Fruit fly (Drosophila melanogaster) whole organism, embryonic: Measurements from ENCODE around the gene CG13449.

ENCODE experiments used
- Bgb ChIP-seq: fragments of 200-800 bp; sonication (Bioruptor generic); IDR thresholded peaks from 2 replicates; pipeline ENCODE4 v1.3.6; 2022; ENCODE audit warnings: missing biosample characterization, missing genetic modification characterization; ENCODE audit not compliant: partially characterized antibody
- Bteb2 ChIP-seq: fragments of 200-800 bp; sonication (Bioruptor generic); optimal IDR thresholded peaks from 2 replicates; lab custom pipeline; 2016; ENCODE audit warnings: missing biosample characterization, missing genetic modification characterization
- CG10543 ChIP-seq: fragments of 200-800 bp; sonication (Bioruptor generic); optimal IDR thresholded peaks from 3 replicates; lab custom pipeline; 2017; ENCODE audit warnings: missing biosample characterization, mild to moderate bottlenecking, missing genetic modification characterization, moderate library complexity
- CG12219 ChIP-seq: fragments of 200-800 bp; sonication (Bioruptor generic); optimal IDR thresholded peaks from 3 replicates; lab custom pipeline; 2018; ENCODE audit warnings: missing biosample characterization, mild to moderate bottlenecking, missing genetic modification characterization
- CG14965 ChIP-seq: fragments of 200-800 bp; sonication (Bioruptor generic); optimal IDR thresholded peaks from 2 replicates; lab custom pipeline; 2016; ENCODE audit warnings: missing biosample characterization, missing genetic modification characterization, borderline replicate concordance
- CG15601 ChIP-seq: fragments of 200-800 bp; sonication (Bioruptor generic); optimal IDR thresholded peaks from 3 replicates; lab custom pipeline; 2019; ENCODE audit warnings: missing biosample characterization, mild to moderate bottlenecking, missing genetic modification characterization, moderate library complexity
- CG16863 ChIP-seq: fragments of 200-800 bp; sonication (Bioruptor generic); optimal IDR thresholded peaks from 3 replicates; lab custom pipeline; 2016; ENCODE audit warnings: missing biosample characterization, missing genetic modification characterization
- CG17359 ChIP-seq: fragments of 200-800 bp; sonication (Bioruptor generic); optimal IDR thresholded peaks from 3 replicates; lab custom pipeline; 2018; ENCODE audit warnings: missing biosample characterization, mild to moderate bottlenecking, missing genetic modification characterization, moderate library complexity
- CG17612 ChIP-seq: fragments of 200-800 bp; sonication (Bioruptor generic); IDR thresholded peaks from 2 replicates; pipeline ENCODE4 v1.3.6; 2022; ENCODE audit warnings: missing biosample characterization, missing genetic modification characterization
- CG17829 ChIP-seq: fragments of 200-800 bp; optimal IDR thresholded peaks from 2 replicates; lab custom pipeline; 2019; ENCODE audit warnings: missing biosample characterization, mild to moderate bottlenecking, missing genetic modification characterization, moderate library complexity
- CG2712 ChIP-seq: fragments of 200-800 bp; optimal IDR thresholded peaks from 3 replicates; lab custom pipeline; 2019; ENCODE audit warnings: missing biosample characterization, mild to moderate bottlenecking, missing genetic modification characterization, moderate library complexity
- CG30431 ChIP-seq: fragments of 200-800 bp; sonication (Bioruptor generic); optimal IDR thresholded peaks from 2 replicates; lab custom pipeline; 2017; ENCODE audit warnings: missing biosample characterization, missing genetic modification characterization
- CG3065 ChIP-seq: fragments of 200-800 bp; sonication (Bioruptor generic); optimal IDR thresholded peaks from 2 replicates; lab custom pipeline; 2016; ENCODE audit warnings: missing biosample characterization, missing genetic modification characterization
- CG31224 ChIP-seq: fragments of 200-800 bp; sonication (Bioruptor generic); IDR thresholded peaks from 2 replicates; pipeline ENCODE4 v1.3.6; 2022; ENCODE audit warnings: missing biosample characterization, missing genetic modification characterization
- CG31388 ChIP-seq: fragments of 200-800 bp; sonication (Bioruptor generic); optimal IDR thresholded peaks from 2 replicates; lab custom pipeline; 2016; ENCODE audit warnings: missing biosample characterization, missing genetic modification characterization
- CG42726 ChIP-seq: fragments of 200-800 bp; sonication (Bioruptor generic); IDR thresholded peaks from 2 replicates; pipeline ENCODE4 v1.3.6; 2022; ENCODE audit warnings: missing biosample characterization, missing genetic modification characterization; ENCODE audit not compliant: partially characterized antibody
- CG4282 ChIP-seq: fragments of 200-800 bp; sonication (Bioruptor generic); optimal IDR thresholded peaks from 2 replicates; lab custom pipeline; 2016; ENCODE audit warnings: missing biosample characterization, missing genetic modification characterization
- CG4328 ChIP-seq: fragments of 200-800 bp; sonication (Bioruptor generic); optimal IDR thresholded peaks from 3 replicates; lab custom pipeline; 2017; ENCODE audit warnings: missing biosample characterization, missing genetic modification reagents, missing genetic modification characterization
- CG4404 ChIP-seq: fragments of 200-800 bp; sonication (Bioruptor generic); IDR thresholded peaks from 2 replicates; pipeline ENCODE4 v1.3.6; 2022; ENCODE audit warnings: missing biosample characterization, missing genetic modification characterization
- CG4854 ChIP-seq: fragments of 200-800 bp; sonication (Bioruptor generic); optimal IDR thresholded peaks from 2 replicates; lab custom pipeline; 2016; ENCODE audit warnings: missing biosample characterization, missing genetic modification characterization, inconsistent platforms
- CG6654 ChIP-seq: fragments of 200-800 bp; sonication (Bioruptor generic); optimal IDR thresholded peaks from 2 replicates; lab custom pipeline; 2017; ENCODE audit warnings: missing biosample characterization, mild to moderate bottlenecking, missing genetic modification characterization
- CG6791 ChIP-seq: fragments of 200-800 bp; sonication (Bioruptor generic); IDR thresholded peaks from 3 replicates; pipeline ENCODE4 v1.3.6; 2022; ENCODE audit warnings: missing biosample characterization, missing genetic modification characterization; ENCODE audit not compliant: partially characterized antibody
- CG8089 ChIP-seq: fragments of 200-800 bp; sonication (Bioruptor generic); optimal IDR thresholded peaks from 3 replicates; lab custom pipeline; 2016; ENCODE audit warnings: missing biosample characterization, missing genetic modification characterization
- CG8944 ChIP-seq: fragments of 200-800 bp; sonication (Bioruptor generic); optimal IDR thresholded peaks from 3 replicates; lab custom pipeline; 2016; ENCODE audit warnings: missing biosample characterization, missing genetic modification characterization
- CG9817 ChIP-seq: fragments of 200-800 bp; sonication (Bioruptor generic); optimal IDR thresholded peaks from 2 replicates; lab custom pipeline; 2018; ENCODE audit warnings: missing biosample characterization, mild to moderate bottlenecking, missing genetic modification characterization, moderate library complexity
- Doc2 ChIP-seq: fragments of 200-800 bp; sonication (Bioruptor generic); IDR thresholded peaks from 2 replicates; pipeline ENCODE4 v1.3.6; 2022; ENCODE audit warnings: missing biosample characterization, missing genetic modification characterization
- ERR ChIP-seq: fragments of 200-800 bp; sonication (Bioruptor generic); optimal IDR thresholded peaks from 2 replicates; lab custom pipeline; 2016; ENCODE audit warnings: missing biosample characterization, missing genetic modification characterization
- NC2β ChIP-seq: fragments of 200-800 bp; sonication (Bioruptor generic); optimal IDR thresholded peaks from 2 replicates; lab custom pipeline; 2016; ENCODE audit warnings: missing biosample characterization, missing genetic modification characterization
- NK7.1 ChIP-seq: fragments of 200-800 bp; sonication (Bioruptor generic); optimal IDR thresholded peaks from 3 replicates; lab custom pipeline; 2016; ENCODE audit warnings: missing biosample characterization, missing genetic modification characterization
- Nf-YA ChIP-seq: fragments of 200-800 bp; sonication (Bioruptor generic); IDR thresholded peaks from 2 replicates; pipeline ENCODE4 v1.3.6; 2022; ENCODE audit warnings: missing biosample characterization, missing genetic modification characterization
- Sox102F ChIP-seq: fragments of 200-800 bp; sonication (Bioruptor generic); optimal IDR thresholded peaks from 2 replicates; lab custom pipeline; 2018; ENCODE audit warnings: missing biosample characterization, mild to moderate bottlenecking, missing genetic modification characterization, moderate library complexity
- TFAM ChIP-seq: fragments of 200-800 bp; sonication (Bioruptor generic); optimal IDR thresholded peaks from 2 replicates; lab custom pipeline; 2017; ENCODE audit warnings: missing biosample characterization, missing genetic modification characterization, inconsistent platforms
- abd-A ChIP-seq: fragments of 200-800 bp; sonication (Bioruptor generic); optimal IDR thresholded peaks from 3 replicates; lab custom pipeline; 2019; ENCODE audit warnings: missing biosample characterization, mild to moderate bottlenecking, missing genetic modification characterization, moderate library complexity
- az2 ChIP-seq: fragments of 200-800 bp; sonication (Bioruptor generic); optimal IDR thresholded peaks from 3 replicates; lab custom pipeline; 2016; ENCODE audit warnings: missing biosample characterization, missing genetic modification characterization
- bowl ChIP-seq: fragments of 200-800 bp; sonication (Bioruptor generic); IDR thresholded peaks from 2 replicates; pipeline ENCODE4 v1.3.6; 2022; ENCODE audit warnings: missing biosample characterization, missing genetic modification characterization
- cas ChIP-seq: fragments of 200-800 bp; sonication (Bioruptor generic); IDR thresholded peaks from 2 replicates; pipeline ENCODE4 v1.3.6; 2022; ENCODE audit warnings: missing biosample characterization, missing genetic modification characterization
- cato ChIP-seq: fragments of 200-800 bp; sonication (Bioruptor generic); optimal IDR thresholded peaks from 2 replicates; lab custom pipeline; 2016; ENCODE audit warnings: missing biosample characterization, missing genetic modification characterization, borderline replicate concordance
- caup ChIP-seq: fragments of 200-800 bp; sonication (Bioruptor generic); optimal IDR thresholded peaks from 3 replicates; lab custom pipeline; 2017; ENCODE audit warnings: missing biosample characterization, mild to moderate bottlenecking, missing genetic modification characterization, moderate library complexity; ENCODE audit not compliant: severe bottlenecking
- cwo ChIP-seq: fragments of 200-800 bp; sonication (Bioruptor generic); optimal IDR thresholded peaks from 3 replicates; lab custom pipeline; 2017; ENCODE audit warnings: missing biosample characterization, missing genetic modification characterization, mild to moderate bottlenecking, moderate library complexity, missing genetic modification reagents
- eyg ChIP-seq: fragments of 200-800 bp; sonication (Bioruptor generic); optimal IDR thresholded peaks from 3 replicates; lab custom pipeline; 2016; ENCODE audit warnings: missing biosample characterization, missing genetic modification characterization
- fu2 ChIP-seq: fragments of 200-800 bp; sonication (Bioruptor generic); optimal IDR thresholded peaks from 2 replicates; lab custom pipeline; 2016; ENCODE audit warnings: missing biosample characterization, missing genetic modification characterization
- jing ChIP-seq: fragments of 200-800 bp; sonication (Bioruptor generic); optimal IDR thresholded peaks from 2 replicates; lab custom pipeline; 2018; ENCODE audit warnings: missing biosample characterization, mild to moderate bottlenecking, missing genetic modification characterization
- kni ChIP-seq: fragments of 200-800 bp; sonication (Bioruptor generic); optimal IDR thresholded peaks from 3 replicates; lab custom pipeline; 2017; ENCODE audit warnings: mild to moderate bottlenecking, missing biosample characterization, missing genetic modification reagents, missing genetic modification characterization
- nerfin-1 ChIP-seq: fragments of 200-800 bp; sonication (Bioruptor generic); optimal IDR thresholded peaks from 3 replicates; lab custom pipeline; 2019; ENCODE audit warnings: missing biosample characterization, mild to moderate bottlenecking, missing genetic modification characterization, moderate library complexity
- otp ChIP-seq: fragments of 200-800 bp; sonication (Bioruptor generic); IDR thresholded peaks from 3 replicates; pipeline ENCODE4, ENCODE4 v1.3.6; 2022; ENCODE audit warnings: missing biosample characterization, missing genetic modification characterization
- ro ChIP-seq: fragments of 200-800 bp; sonication (Bioruptor generic); IDR thresholded peaks from 2 replicates; pipeline ENCODE4 v1.3.6; 2022; ENCODE audit warnings: missing biosample characterization, missing genetic modification characterization
- sc ChIP-seq, 3 experiments: fragments of >200 bp in 2 of 3; fragments of 200-800 bp in 1 of 3; sonication (Bioruptor generic) in 1 of 3; optimal IDR thresholded peaks; 2 replicates in 2 of 3; 3 replicates in 1 of 3; lab custom pipeline; 2017; ENCODE audit warnings: mild to moderate bottlenecking in 1 of 3, missing biosample characterization in 1 of 3, missing genetic modification characterization in 1 of 3, missing genetic modification reagents in 1 of 3
- scrt ChIP-seq: fragments of 200-800 bp; sonication (Bioruptor generic); optimal IDR thresholded peaks from 2 replicates; lab custom pipeline; 2018; ENCODE audit warnings: missing biosample characterization, mild to moderate bottlenecking, missing genetic modification characterization, moderate library complexity
- usp ChIP-seq: fragments of >200 bp; optimal IDR thresholded peaks from 2 replicates; lab custom pipeline; 2017; ENCODE audit warnings: missing biosample characterization, missing genetic modification characterization
- zen2 ChIP-seq: fragments of 200-800 bp; sonication (Bioruptor generic); IDR thresholded peaks from 3 replicates; pipeline ENCODE4 v1.3.6; 2022; ENCODE audit warnings: missing biosample characterization, missing genetic modification characterization; ENCODE audit not compliant: partially characterized antibody

Gene CG13449

DNA sequence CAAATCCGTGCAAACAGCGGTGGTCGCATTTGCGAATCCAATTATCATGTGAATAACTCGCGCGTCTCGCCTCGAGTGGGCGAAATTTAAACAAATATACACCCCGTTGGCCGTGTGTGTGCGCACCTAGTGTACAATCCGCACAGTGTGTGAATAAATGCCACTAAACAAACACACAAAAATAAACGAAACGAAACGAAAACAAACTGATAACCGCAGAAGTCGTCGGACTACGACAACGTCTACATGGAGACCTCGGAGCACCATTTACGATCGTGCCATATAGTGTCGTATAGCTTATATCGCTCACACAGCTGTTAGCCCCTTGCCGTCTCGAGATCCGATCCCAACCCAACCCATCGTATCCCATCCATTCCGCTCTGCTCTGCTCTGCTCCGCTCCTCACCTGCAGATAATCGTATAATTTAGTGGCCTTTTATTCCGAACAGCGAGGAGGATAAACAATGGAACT is 46.1 kb downstream of the CG13449 start (continued):
- no peak for TF ChIP-seq jing (GFP tag; lab: Kevin White, UChicago)
- TF ChIP-seq NC2β (GFP tag; lab: Kevin White, UChicago): no peak
- TF ChIP-seq Doc2 (GFP tag; lab: Robert Waterston, UW): no peak
- peak; percentile 72 for TF ChIP-seq nerfin-1 (tag; lab: Kevin White, UChicago)
- no peak for TF ChIP-seq az2
- TF ChIP-seq CG42726: no peak
- TF ChIP-seq CG4854: peak; percentile 63
- no peak for TF ChIP-seq cas (GFP tag; lab: Robert Waterston, UW)
- TF ChIP-seq ERR (GFP tag; lab: Kevin White, UChicago): peak; percentile 7
- TF ChIP-seq CG16863 (GFP tag; lab: Kevin White, UChicago): peak; percentile 42
- no peak for TF ChIP-seq sc (optimal IDR thresholded peaks at IDR 0.05; lab: Kevin White, UChicago)
- TF ChIP-seq sc (GFP tag; optimal IDR thresholded peaks at IDR 0.05; lab: Kevin White, UChicago): no peak
- no peak for TF ChIP-seq Bgb
- TF ChIP-seq CG6791: peak; percentile 38
- TF ChIP-seq CG4328 (GFP tag; lab: Kevin White, UChicago): peak; percentile 80
- no peak for TF ChIP-seq CG8944 (GFP tag; lab: Kevin White, UChicago)
- TF ChIP-seq CG17359 (tag; lab: Kevin White, UChicago): no peak
- TF ChIP-seq CG31224 (GFP tag; lab: Robert Waterston, UW): no peak
- TF ChIP-seq CG10543 (GFP tag; lab: Kevin White, UChicago): peak; percentile 98
- TF ChIP-seq Bteb2 (GFP tag; lab: Kevin White, UChicago): peak; percentile 8
- no peak for TF ChIP-seq zen2 (GFP tag; lab: Robert Waterston, UW)
- TF ChIP-seq CG31388 (GFP tag; lab: Kevin White, UChicago): no peak
- peak; percentile 20 for TF ChIP-seq fu2 (GFP tag; lab: Kevin White, UChicago)
- TF ChIP-seq CG30431: peak; percentile 36
- no peak for TF ChIP-seq CG2712 (tag; lab: Kevin White, UChicago)
- TF ChIP-seq usp (GFP tag; lab: Kevin White, UChicago): no peak
- no peak for TF ChIP-seq abd-A (tag; lab: Kevin White, UChicago)
- peak; percentile 57 for TF ChIP-seq scrt (GFP tag; lab: Kevin White, UChicago)
- no peak for TF ChIP-seq Sox102F
- TF ChIP-seq CG14965 (GFP tag; lab: Kevin White, UChicago): no peak
- peak; percentile 74 for TF ChIP-seq CG15601 (tag; lab: Kevin White, UChicago)
- peak; percentile 38 for TF ChIP-seq CG8089 (GFP tag; lab: Kevin White, UChicago)
- TF ChIP-seq bowl (GFP tag; lab: Robert Waterston, UW): peak; percentile 36; the same call in 1 of the 2 replicates
- TF ChIP-seq eyg (GFP tag; lab: Kevin White, UChicago): peak; percentile 58
- no peak for TF ChIP-seq CG6654 (GFP tag; lab: Kevin White, UChicago)
- TF ChIP-seq ro: no peak
- TF ChIP-seq CG9817 (tag; lab: Kevin White, UChicago): peak; percentile 36
- TF ChIP-seq CG3065 (GFP tag; lab: Kevin White, UChicago): peak; percentile 38
- peak; percentile 78 for TF ChIP-seq CG12219 (GFP tag; lab: Kevin White, UChicago)
- TF ChIP-seq cato (GFP tag; lab: Kevin White, UChicago): no peak
- TF ChIP-seq kni (GFP tag; lab: Kevin White, UChicago): peak; percentile 85
- no peak for TF ChIP-seq CG4282 (GFP tag; lab: Kevin White, UChicago)
- TF ChIP-seq otp: peak; percentile 52; the same call in 1 of the 3 replicates
- TF ChIP-seq caup (GFP tag; lab: Kevin White, UChicago): peak; percentile 91
- TF ChIP-seq TFAM: peak; percentile 29
- TF ChIP-seq Nf-YA (GFP tag; lab: Robert Waterston, UW): 0 out of 2 replicates have a peak, but pooled peaks have one; percentile 45
- no peak for TF ChIP-seq CG4404 (GFP tag; lab: Robert Waterston, UW)
- no peak for TF ChIP-seq CG17612 (GFP tag; lab: Robert Waterston, UW)
- TF ChIP-seq cwo (GFP tag; lab: Kevin White, UChicago): peak; percentile 78
- peak; percentile 31 for TF ChIP-seq NK7.1 (GFP tag; lab: Kevin White, UChicago)
- peak; percentile 21 for TF ChIP-seq CG17829 (tag; lab: Kevin White, UChicago)
